Fruit fly (Drosophila melanogaster) whole organism, embryonic: ENCODE data around the gene CG43121.

Experiments
- B-H2 ChIP-seq: fragments of 200-800 bp; sonication (Bioruptor generic); optimal IDR thresholded peaks from 2 replicates; lab custom pipeline; 2018; ENCODE audit warnings: missing biosample characterization, mild to moderate bottlenecking, missing genetic modification characterization
- Bgb ChIP-seq: fragments of 200-800 bp; sonication (Bioruptor generic); IDR thresholded peaks from 2 replicates; pipeline ENCODE4 v1.3.6; 2022; ENCODE audit warnings: missing biosample characterization, missing genetic modification characterization; ENCODE audit not compliant: partially characterized antibody
- CG10321 ChIP-seq: fragments of 200-800 bp; sonication (Bioruptor generic); IDR thresholded peaks from 2 replicates; pipeline ENCODE4 v1.3.6; 2022; ENCODE audit warnings: missing biosample characterization, missing genetic modification characterization
- CG1233 ChIP-seq: fragments of 200-800 bp; sonication (Bioruptor generic); optimal IDR thresholded peaks from 4 replicates; lab custom pipeline; 2018; ENCODE audit warnings: missing biosample characterization, mild to moderate bottlenecking, missing genetic modification characterization
- CG13123 ChIP-seq: fragments of 200-800 bp; sonication (Bioruptor generic); optimal IDR thresholded peaks from 2 replicates; lab custom pipeline; 2016; ENCODE audit warnings: missing biosample characterization, missing genetic modification characterization
- CG15601 ChIP-seq: fragments of 200-800 bp; sonication (Bioruptor generic); optimal IDR thresholded peaks from 3 replicates; lab custom pipeline; 2019; ENCODE audit warnings: missing biosample characterization, mild to moderate bottlenecking, missing genetic modification characterization, moderate library complexity
- CG17359 ChIP-seq: fragments of 200-800 bp; sonication (Bioruptor generic); optimal IDR thresholded peaks from 3 replicates; lab custom pipeline; 2018; ENCODE audit warnings: missing biosample characterization, mild to moderate bottlenecking, missing genetic modification characterization, moderate library complexity
- CG17802 ChIP-seq: fragments of 200-800 bp; sonication (Bioruptor generic); optimal IDR thresholded peaks from 2 replicates; lab custom pipeline; 2018; ENCODE audit warnings: missing biosample characterization, mild to moderate bottlenecking, missing genetic modification characterization, moderate library complexity
- CG17912 ChIP-seq: fragments of 200-800 bp; sonication (Bioruptor generic); optimal IDR thresholded peaks from 2 replicates; lab custom pipeline; 2018; ENCODE audit warnings: missing biosample characterization, mild to moderate bottlenecking, missing genetic modification characterization
- CG31365 ChIP-seq: fragments of 200-800 bp; sonication (Bioruptor generic); optimal IDR thresholded peaks from 2 replicates; lab custom pipeline; 2018; ENCODE audit warnings: missing biosample characterization, mild to moderate bottlenecking, missing genetic modification characterization
- CG34376 ChIP-seq: fragments of 200-800 bp; sonication (Bioruptor generic); optimal IDR thresholded peaks from 2 replicates; lab custom pipeline; 2018; ENCODE audit warnings: missing biosample characterization, mild to moderate bottlenecking, missing genetic modification characterization
- CG3838 ChIP-seq: fragments of 200-800 bp; sonication (Bioruptor generic); optimal IDR thresholded peaks from 3 replicates; lab custom pipeline; 2016; ENCODE audit warnings: missing biosample characterization, missing genetic modification characterization
- CG43689 ChIP-seq: fragments of 200-800 bp; sonication (Bioruptor generic); IDR thresholded peaks from 2 replicates; pipeline ENCODE4 v1.3.6; 2022; ENCODE audit warnings: missing biosample characterization, missing genetic modification characterization
- CG6765 ChIP-seq: fragments of 200-800 bp; sonication (Bioruptor generic); optimal IDR thresholded peaks from 3 replicates; lab custom pipeline; 2017; ENCODE audit warnings: missing biosample characterization, mild to moderate bottlenecking, missing genetic modification characterization
- CG8290 ChIP-seq, 3 experiments: fragments of 200-800 bp; sonication (Bioruptor generic); optimal IDR thresholded peaks; 2 replicates each; lab custom pipeline; 2016 to 2019; ENCODE audit warnings: missing biosample characterization in 3 of 3, missing genetic modification characterization in 3 of 3, mild to moderate bottlenecking in 2 of 3, moderate library complexity in 1 of 3
- E2f2 ChIP-seq: fragments of 200-800 bp; sonication (Bioruptor generic); IDR thresholded peaks from 2 replicates; pipeline ENCODE4 v1.3.6; 2022; ENCODE audit warnings: missing biosample characterization, missing genetic modification characterization
- HmgD ChIP-seq: fragments of 200-800 bp; sonication (Bioruptor generic); optimal IDR thresholded peaks from 3 replicates; lab custom pipeline; 2016; ENCODE audit warnings: missing biosample characterization, missing genetic modification characterization
- HmgZ ChIP-seq: fragments of 200-800 bp; sonication (Bioruptor generic); optimal IDR thresholded peaks from 2 replicates; lab custom pipeline; 2018; ENCODE audit warnings: missing biosample characterization, mild to moderate bottlenecking, missing genetic modification characterization
- Hmx ChIP-seq: fragments of 200-800 bp; sonication (Bioruptor generic); optimal IDR thresholded peaks from 2 replicates; lab custom pipeline; 2016; ENCODE audit warnings: missing biosample characterization, missing genetic modification characterization
- Hsf ChIP-seq: fragments of 200-800 bp; sonication (Bioruptor generic); optimal IDR thresholded peaks from 3 replicates; lab custom pipeline; 2016; ENCODE audit warnings: missing biosample characterization, missing genetic modification characterization
- Lhr ChIP-seq: fragments of 200-800 bp; sonication (Bioruptor generic); optimal IDR thresholded peaks from 3 replicates; lab custom pipeline; 2017; ENCODE audit warnings: mild to moderate bottlenecking, missing biosample characterization, missing genetic modification reagents, missing genetic modification characterization
- Lpt ChIP-seq: fragments of >200 bp; optimal IDR thresholded peaks from 2 replicates; lab custom pipeline; 2018; ENCODE audit warnings: missing biosample characterization, missing genetic modification characterization
- Rfx ChIP-seq: fragments of 200-800 bp; sonication (Bioruptor generic); IDR thresholded peaks from 2 replicates; pipeline ENCODE4 v1.3.6; 2022; ENCODE audit warnings: missing biosample characterization, missing genetic modification characterization
- Sin3A ChIP-seq: fragments of >200 bp; optimal IDR thresholded peaks from 2 replicates; lab custom pipeline; 2018
- Ssrp ChIP-seq: fragments of 200-800 bp; sonication (Bioruptor generic); optimal IDR thresholded peaks from 2 replicates; lab custom pipeline; 2018; ENCODE audit warnings: missing biosample characterization, mild to moderate bottlenecking, missing genetic modification characterization, moderate library complexity
- Taf1 ChIP-seq: fragments of 200-800 bp; sonication (Bioruptor generic); IDR thresholded peaks from 2 replicates; pipeline ENCODE4 v1.3.6; 2022; ENCODE audit warnings: missing biosample characterization, missing genetic modification characterization
- Usf ChIP-seq: fragments of 200-800 bp; sonication (Bioruptor generic); optimal IDR thresholded peaks from 2 replicates; lab custom pipeline; 2017; ENCODE audit warnings: missing genotype, missing biosample characterization, missing genetic modification characterization
- Vsx1 ChIP-seq: fragments of 200-800 bp; sonication (Bioruptor generic); optimal IDR thresholded peaks from 2 replicates; lab custom pipeline; 2017; ENCODE audit warnings: missing biosample characterization, mild to moderate bottlenecking, missing genetic modification characterization, missing genetic modification reagents
- aop ChIP-seq: fragments of 200-800 bp; sonication (Bioruptor generic); IDR thresholded peaks from 2 replicates; pipeline ENCODE4 v1.3.6; 2022; ENCODE audit warnings: missing biosample characterization, missing genetic modification characterization
- dimm ChIP-seq: fragments of 200-800 bp; sonication (Bioruptor generic); IDR thresholded peaks from 2 replicates; pipeline ENCODE4 v1.3.6; 2022; ENCODE audit warnings: missing biosample characterization, missing genetic modification characterization
- gcm2 ChIP-seq: fragments of 200-800 bp; sonication (Bioruptor generic); optimal IDR thresholded peaks from 2 replicates; lab custom pipeline; 2016; ENCODE audit warnings: missing biosample characterization, missing genetic modification characterization
- gfzf ChIP-seq: fragments of 200-800 bp; sonication (Bioruptor generic); optimal IDR thresholded peaks from 2 replicates; lab custom pipeline; 2016; ENCODE audit warnings: missing biosample characterization, mild to moderate bottlenecking, missing genetic modification characterization, moderate library complexity
- grn ChIP-seq: fragments of 200-800 bp; sonication (Bioruptor generic); optimal IDR thresholded peaks from 3 replicates; lab custom pipeline; 2017; ENCODE audit warnings: missing biosample characterization, missing genetic modification characterization
- kay ChIP-seq: fragments of 200-800 bp; sonication (Bioruptor generic); optimal IDR thresholded peaks from 2 replicates; lab custom pipeline; 2016; ENCODE audit warnings: missing biosample characterization, missing genetic modification characterization
- kni ChIP-seq: fragments of 200-800 bp; sonication (Bioruptor generic); optimal IDR thresholded peaks from 3 replicates; lab custom pipeline; 2017; ENCODE audit warnings: mild to moderate bottlenecking, missing biosample characterization, missing genetic modification reagents, missing genetic modification characterization
- lab ChIP-seq: fragments of 200-800 bp; sonication (Bioruptor generic); optimal IDR thresholded peaks from 3 replicates; lab custom pipeline; 2017; ENCODE audit warnings: missing biosample characterization, missing genetic modification characterization, mild to moderate bottlenecking, moderate library complexity, missing genetic modification reagents
- lbe ChIP-seq: fragments of 200-800 bp; sonication (Bioruptor generic); optimal IDR thresholded peaks from 2 replicates; lab custom pipeline; 2016; ENCODE audit warnings: missing biosample characterization, mild to moderate bottlenecking, missing genetic modification characterization
- mld ChIP-seq: fragments of 200-800 bp; sonication (Bioruptor generic); IDR thresholded peaks from 3 replicates; pipeline ENCODE4 v1.3.6; 2022; ENCODE audit warnings: missing biosample characterization, missing genetic modification characterization; ENCODE audit not compliant: partially characterized antibody
- nau ChIP-seq: fragments of 200-800 bp; sonication (Bioruptor generic); optimal IDR thresholded peaks from 3 replicates; lab custom pipeline; 2017; ENCODE audit warnings: missing biosample characterization, mild to moderate bottlenecking, missing genetic modification characterization, missing genetic modification reagents
- nom ChIP-seq: fragments of 200-800 bp; sonication (Bioruptor generic); optimal IDR thresholded peaks from 2 replicates; lab custom pipeline; 2017; ENCODE audit warnings: missing biosample characterization, missing genetic modification characterization, mild to moderate bottlenecking, moderate library complexity, missing genetic modification reagents
- pum ChIP-seq: fragments of 200-800 bp; sonication (Bioruptor generic); optimal IDR thresholded peaks from 2 replicates; lab custom pipeline; 2016; ENCODE audit warnings: missing biosample characterization, missing genetic modification characterization
- stc ChIP-seq: fragments of 200-800 bp; sonication (Bioruptor generic); IDR thresholded peaks from 2 replicates; pipeline ENCODE4 v1.3.6; 2022; ENCODE audit warnings: missing biosample characterization, missing genetic modification characterization
- tll ChIP-seq, 2 experiments: fragments of 200-800 bp in 1 of 2; fragments of >200 bp in 1 of 2; sonication (Bioruptor generic) in 1 of 2; optimal IDR thresholded peaks; 2 replicates each; lab custom pipeline; 2017 to 2019; ENCODE audit warnings: missing biosample characterization in 2 of 2, missing genetic modification characterization in 2 of 2, mild to moderate bottlenecking in 1 of 2, moderate library complexity in 1 of 2
- tna ChIP-seq: fragments of 200-800 bp; sonication (Bioruptor generic); IDR thresholded peaks from 2 replicates; pipeline ENCODE4 v1.3.6; 2022; ENCODE audit warnings: missing biosample characterization, missing genetic modification characterization; ENCODE audit not compliant: partially characterized antibody
- toy ChIP-seq: fragments of 200-800 bp; sonication (Bioruptor generic); IDR thresholded peaks from 2 replicates; pipeline ENCODE4 v1.3.6; 2022; ENCODE audit warnings: missing biosample characterization, missing genetic modification characterization
- trem ChIP-seq: fragments of 200-800 bp; optimal IDR thresholded peaks from 3 replicates; lab custom pipeline; 2019; ENCODE audit warnings: missing biosample characterization, mild to moderate bottlenecking, missing genetic modification characterization, moderate library complexity
- vfl ChIP-seq: fragments of 200-800 bp; sonication (Bioruptor generic); optimal IDR thresholded peaks from 2 replicates; lab custom pipeline; 2016; ENCODE audit warnings: missing biosample characterization, missing genetic modification characterization
- zen2 ChIP-seq: fragments of 200-800 bp; sonication (Bioruptor generic); IDR thresholded peaks from 3 replicates; pipeline ENCODE4 v1.3.6; 2022; ENCODE audit warnings: missing biosample characterization, missing genetic modification characterization; ENCODE audit not compliant: partially characterized antibody

The CG43121 gene

dm6 chr3L:14631964-14632758, 40.1 kb downstream of the CG43121 start, which contains the start of the genes RecQ5 and dlp (continued):
- TF ChIP-seq CG8290 (GFP tag; optimal IDR thresholded peaks at IDR 0.05; lab: Kevin White, UChicago), result peak; percentile 91
- TF ChIP-seq CG8290 (tag; optimal IDR thresholded peaks at IDR 0.05; lab: Kevin White, UChicago), result peak; percentile 46 to 88
- peak; percentile 85 for TF ChIP-seq tna (GFP tag; lab: Robert Waterston, UW)
- peak; percentile 75 for TF ChIP-seq pum (GFP tag; lab: Kevin White, UChicago)
- peak; percentile 77 for TF ChIP-seq CG15601
- TF ChIP-seq lab (GFP tag; lab: Kevin White, UChicago), result peak; percentile 82
- TF ChIP-seq lbe, result peak; percentile 50
- TF ChIP-seq gcm2 (GFP tag; lab: Kevin White, UChicago), result no peak
- TF ChIP-seq CG1233 (GFP tag; lab: Kevin White, UChicago), result peak; percentile 62
- peak in 1 of 2 experiments; percentile 56 for TF ChIP-seq tll (GFP tag; optimal IDR thresholded peaks at IDR 0.05; lab: Kevin White, UChicago)
- peak; percentile 13 for TF ChIP-seq Sin3A (lab: Kevin White, UChicago)
- peak; percentile 79 for TF ChIP-seq CG31365 (tag; lab: Kevin White, UChicago)
- TF ChIP-seq CG3838 (GFP tag; lab: Kevin White, UChicago), result peak; percentile 35
- peak; percentile 58 for TF ChIP-seq HmgZ (tag; lab: Kevin White, UChicago)
- TF ChIP-seq mld (GFP tag; lab: Robert Waterston, UW), result peak; percentile 96
- TF ChIP-seq CG17359 (tag; lab: Kevin White, UChicago), result peak; percentile 79
- TF ChIP-seq HmgD, result peak; percentile 46
- peak; percentile 45 for TF ChIP-seq Lhr (GFP tag; lab: Kevin White, UChicago)
- peak; percentile 57 for TF ChIP-seq CG13123 (GFP tag; lab: Kevin White, UChicago)
- TF ChIP-seq nau (GFP tag; lab: Kevin White, UChicago), result no peak
- TF ChIP-seq stc (GFP tag; lab: Robert Waterston, UW), result peak; percentile 42; the same call in 1 of the 2 replicates
- peak; percentile 75 for TF ChIP-seq E2f2 (GFP tag; lab: Robert Waterston, UW)
- TF ChIP-seq Rfx, result peak; percentile 77
- peak; percentile 36; the same call in 1 of the 2 replicates for TF ChIP-seq dimm
- no peak for TF ChIP-seq grn (GFP tag; lab: Kevin White, UChicago)
- no peak for TF ChIP-seq CG17912
- peak; percentile 35 for TF ChIP-seq kni
- no peak for TF ChIP-seq gfzf (GFP tag; lab: Kevin White, UChicago)
- TF ChIP-seq aop (GFP tag; lab: Robert Waterston, UW), result peak; percentile 75
- TF ChIP-seq Taf1 (GFP tag; lab: Robert Waterston, UW), result no peak
- no peak; the same call in 1 of the 2 replicates for TF ChIP-seq CG10321 (GFP tag; lab: Robert Waterston, UW)
- TF ChIP-seq vfl (GFP tag; lab: Kevin White, UChicago), result peak; percentile 74
- peak; percentile 42 for TF ChIP-seq CG6765 (GFP tag; lab: Kevin White, UChicago)
- peak; percentile 66 for TF ChIP-seq trem (tag; lab: Kevin White, UChicago)
- TF ChIP-seq Bgb (GFP tag; lab: Robert Waterston, UW), result peak; percentile 97
- TF ChIP-seq B-H2, result peak; percentile 77
- no peak for TF ChIP-seq toy (GFP tag; lab: Robert Waterston, UW)
- TF ChIP-seq zen2 (GFP tag; lab: Robert Waterston, UW), result peak; percentile 96
- TF ChIP-seq nom (GFP tag; lab: Kevin White, UChicago), result peak; percentile 31
- TF ChIP-seq CG34376 (GFP tag; lab: Kevin White, UChicago), result peak; percentile 27
- TF ChIP-seq Hsf (GFP tag; lab: Kevin White, UChicago), result peak; percentile 55
- peak; percentile 63 for TF ChIP-seq CG43689 (GFP tag; lab: Robert Waterston, UW)
- TF ChIP-seq Hmx, result peak; percentile 23
- TF ChIP-seq Vsx1 (GFP tag; lab: Kevin White, UChicago), result peak; percentile 0
- no peak for TF ChIP-seq CG17802 (tag; lab: Kevin White, UChicago)
- peak; percentile 46 for TF ChIP-seq Usf (GFP tag; lab: Kevin White, UChicago)
- peak; percentile 72 for TF ChIP-seq kay (GFP tag; lab: Kevin White, UChicago)
- TF ChIP-seq Ssrp (tag; lab: Kevin White, UChicago), result peak; percentile 80
- TF ChIP-seq Lpt (GFP tag; lab: Kevin White, UChicago), result no peak
